Fruit fly (Drosophila melanogaster) whole organism, pupa: Measurements from ENCODE around the gene CG32032.

Experiments
- CG12605 ChIP-seq: fragments of 200-800 bp; sonication (Bioruptor generic); IDR thresholded peaks from 2 replicates; pipeline ENCODE4 v1.3.6; 2022; ENCODE audit warnings: missing biosample characterization, missing genetic modification characterization
- CG34367 ChIP-seq: fragments of 200-800 bp; sonication (Bioruptor generic); optimal IDR thresholded peaks from 2 replicates; lab custom pipeline; 2018; ENCODE audit warnings: missing biosample characterization, mild to moderate bottlenecking, missing genetic modification characterization
- Ets98B ChIP-seq: fragments of 200-800 bp; sonication (Bioruptor generic); IDR thresholded peaks from 2 replicates; pipeline ENCODE4 v1.3.6; 2022; ENCODE audit warnings: missing biosample characterization, missing genetic modification characterization
- Pif1A ChIP-seq: fragments of 200-800 bp; sonication (Bioruptor generic); optimal IDR thresholded peaks from 3 replicates; lab custom pipeline; 2016; ENCODE audit warnings: missing biosample characterization, missing genetic modification characterization
- Snoo ChIP-seq: fragments of 200-800 bp; sonication (Bioruptor generic); optimal IDR thresholded peaks from 3 replicates; lab custom pipeline; 2017; ENCODE audit warnings: missing biosample characterization, mild to moderate bottlenecking, missing genetic modification characterization, inconsistent platforms

DNA sequence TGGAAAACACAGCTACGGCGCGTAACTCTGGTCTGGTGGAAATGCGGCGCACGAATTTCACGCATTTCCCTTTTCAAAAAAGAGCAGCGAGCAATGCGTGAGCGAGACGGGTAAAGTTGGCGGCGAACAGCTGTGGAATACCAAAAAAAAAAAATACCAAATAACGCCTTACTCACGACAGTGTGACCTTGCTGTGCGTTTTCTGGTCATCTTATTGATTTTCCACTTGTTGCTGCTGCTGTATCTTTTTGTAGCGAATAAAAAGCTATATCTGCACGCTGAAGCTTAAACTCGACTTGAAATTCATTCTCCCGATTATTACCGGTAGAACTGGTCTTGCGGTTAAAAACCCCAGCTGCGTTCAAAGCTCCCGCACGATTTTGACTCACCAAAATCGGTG is 41.5 kb downstream of the CG32032 start, which contains the start of the genes bol and Dhpr:
- TF ChIP-seq CG34367 (tag; lab: Kevin White, UChicago) (no peak), Ets98B (peak; percentile 37; the same call in 1 of the 2 replicates), Snoo (tag; lab: Kevin White, UChicago) (no peak), Pif1A (GFP tag; lab: Kevin White, UChicago) (no peak), CG12605 (GFP tag; lab: Robert Waterston, UW) (peak; percentile 78)
